Fruit fly (Drosophila melanogaster) whole organism, embryonic: ENCODE results near the gene CG4596.

ENCODE experiments used
- Atf-2 ChIP-seq: fragments of 200-800 bp; sonication (Bioruptor generic); optimal IDR thresholded peaks from 2 replicates; lab custom pipeline; 2016; ENCODE audit warnings: missing biosample characterization, missing genetic modification characterization
- Bgb ChIP-seq: fragments of 200-800 bp; sonication (Bioruptor generic); IDR thresholded peaks from 2 replicates; pipeline ENCODE4 v1.3.6; 2022; ENCODE audit warnings: missing biosample characterization, missing genetic modification characterization; ENCODE audit not compliant: partially characterized antibody
- C15 ChIP-seq: fragments of 200-800 bp; sonication (Bioruptor generic); IDR thresholded peaks from 3 replicates; pipeline ENCODE4 v1.3.6; 2022; ENCODE audit warnings: missing biosample characterization, missing genetic modification characterization
- CG10147 ChIP-seq: fragments of 200-800 bp; sonication (Bioruptor generic); optimal IDR thresholded peaks from 2 replicates; lab custom pipeline; 2019; ENCODE audit warnings: missing biosample characterization, mild to moderate bottlenecking, missing genetic modification characterization, moderate library complexity
- CG11696 ChIP-seq: fragments of 200-800 bp; sonication (Bioruptor generic); IDR thresholded peaks from 2 replicates; pipeline ENCODE4 v1.3.6; 2022; ENCODE audit warnings: missing biosample characterization, missing genetic modification characterization
- CG12155 ChIP-seq: fragments of 200-800 bp; sonication (Bioruptor generic); optimal IDR thresholded peaks from 3 replicates; lab custom pipeline; 2016; ENCODE audit warnings: missing biosample characterization, missing genetic modification characterization
- CG12391 ChIP-seq: fragments of 200-800 bp; sonication (Bioruptor generic); optimal IDR thresholded peaks from 3 replicates; lab custom pipeline; 2018; ENCODE audit warnings: missing biosample characterization, mild to moderate bottlenecking, missing genetic modification characterization, moderate library complexity
- CG13287 ChIP-seq: fragments of 200-800 bp; sonication (Bioruptor generic); IDR thresholded peaks from 2 replicates; pipeline ENCODE4 v1.3.6; 2022; ENCODE audit warnings: missing biosample characterization, missing genetic modification characterization; ENCODE audit not compliant: partially characterized antibody
- CG14014 ChIP-seq: fragments of 200-800 bp; sonication (Bioruptor generic); IDR thresholded peaks from 2 replicates; pipeline ENCODE4 v1.3.6; 2022; ENCODE audit warnings: missing biosample characterization, missing genetic modification characterization
- CG14860 ChIP-seq: fragments of 200-800 bp; sonication (Bioruptor generic); IDR thresholded peaks from 3 replicates; pipeline ENCODE4 v1.3.6; 2022; ENCODE audit warnings: missing biosample characterization, missing genetic modification characterization; ENCODE audit not compliant: partially characterized antibody
- CG17612 ChIP-seq: fragments of 200-800 bp; sonication (Bioruptor generic); IDR thresholded peaks from 2 replicates; pipeline ENCODE4 v1.3.6; 2022; ENCODE audit warnings: missing biosample characterization, missing genetic modification characterization
- CG18619 ChIP-seq: fragments of 200-800 bp; sonication (Bioruptor generic); optimal IDR thresholded peaks from 3 replicates; lab custom pipeline; 2017; ENCODE audit warnings: missing biosample characterization, mild to moderate bottlenecking, missing genetic modification characterization
- CG18764 ChIP-seq: fragments of 200-800 bp; sonication (Bioruptor generic); optimal IDR thresholded peaks from 3 replicates; lab custom pipeline; 2016; ENCODE audit warnings: missing biosample characterization, missing genetic modification characterization
- CG2875 ChIP-seq: fragments of 200-800 bp; sonication (Bioruptor generic); optimal IDR thresholded peaks from 2 replicates; lab custom pipeline; 2017; ENCODE audit warnings: missing biosample characterization, mild to moderate bottlenecking, missing genetic modification characterization, missing genetic modification reagents
- CG34422 ChIP-seq: fragments of 200-800 bp; sonication (Bioruptor generic); IDR thresholded peaks from 3 replicates; pipeline ENCODE4 v1.3.6; 2022; ENCODE audit warnings: missing biosample characterization, missing genetic modification characterization
- CG8944 ChIP-seq: fragments of 200-800 bp; sonication (Bioruptor generic); optimal IDR thresholded peaks from 3 replicates; lab custom pipeline; 2016; ENCODE audit warnings: missing biosample characterization, missing genetic modification characterization
- D ChIP-seq, 2 experiments: fragments of 200-800 bp in 1 of 2; fragments of >200 bp in 1 of 2; sonication (Bioruptor generic) in 1 of 2; optimal IDR thresholded peaks; 2 replicates in 1 of 2; 3 replicates in 1 of 2; lab custom pipeline; 2017; ENCODE audit warnings: mild to moderate bottlenecking in 1 of 2, missing biosample characterization in 1 of 2, missing genetic modification characterization in 1 of 2, missing genetic modification reagents in 1 of 2
- Dek ChIP-seq: fragments of 200-800 bp; sonication (Bioruptor generic); optimal IDR thresholded peaks from 3 replicates; lab custom pipeline; 2019; ENCODE audit warnings: missing biosample characterization, mild to moderate bottlenecking, missing genetic modification characterization, moderate library complexity
- Dip3 ChIP-seq: fragments of 200-800 bp; sonication (Bioruptor generic); optimal IDR thresholded peaks from 3 replicates; lab custom pipeline; 2016; ENCODE audit warnings: missing biosample characterization, missing genetic modification characterization
- Doc3 ChIP-seq: fragments of 200-800 bp; sonication (Bioruptor generic); IDR thresholded peaks from 3 replicates; pipeline ENCODE4 v1.3.6; 2022; ENCODE audit warnings: missing biosample characterization, missing genetic modification characterization; ENCODE audit not compliant: partially characterized antibody
- Drgx ChIP-seq: fragments of 200-800 bp; sonication (Bioruptor generic); IDR thresholded peaks from 2 replicates; pipeline ENCODE4 v1.3.6; 2022; ENCODE audit warnings: missing biosample characterization, missing genetic modification characterization
- Hr3 ChIP-seq: fragments of 200-800 bp; sonication (Bioruptor generic); optimal IDR thresholded peaks from 3 replicates; lab custom pipeline; 2016; ENCODE audit warnings: missing biosample characterization, missing genetic modification characterization
- Hr78 ChIP-seq, 2 experiments: fragments of 200-800 bp in 1 of 2; fragments of >200 bp in 1 of 2; sonication (Bioruptor generic) in 1 of 2; optimal IDR thresholded peaks; 2 replicates each; lab custom pipeline; 2017 to 2019; ENCODE audit warnings: missing biosample characterization in 2 of 2, missing genetic modification characterization in 2 of 2, mild to moderate bottlenecking in 1 of 2, moderate library complexity in 1 of 2
- Mad ChIP-seq: fragments of 200-800 bp; sonication (Bioruptor generic); optimal IDR thresholded peaks from 2 replicates; lab custom pipeline; 2016; ENCODE audit warnings: missing biosample characterization, missing genetic modification characterization
- Ravus ChIP-seq: fragments of 200-800 bp; sonication (Bioruptor generic); IDR thresholded peaks from 2 replicates; pipeline ENCODE4 v1.3.6; 2022; ENCODE audit warnings: missing biosample characterization, missing genetic modification characterization
- al ChIP-seq: fragments of 200-800 bp; sonication (Bioruptor generic); IDR thresholded peaks from 2 replicates; pipeline ENCODE4 v1.3.6; 2022; ENCODE audit warnings: missing biosample characterization, missing genetic modification characterization
- bcd ChIP-seq: fragments of 200-800 bp; sonication (Bioruptor generic); optimal IDR thresholded peaks from 2 replicates; lab custom pipeline; 2017; ENCODE audit warnings: missing biosample characterization, mild to moderate bottlenecking, missing genetic modification characterization
- btn ChIP-seq: fragments of 200-800 bp; sonication (Bioruptor generic); optimal IDR thresholded peaks from 2 replicates; lab custom pipeline; 2016; ENCODE audit warnings: missing biosample characterization, missing genetic modification characterization
- cas ChIP-seq: fragments of 200-800 bp; sonication (Bioruptor generic); IDR thresholded peaks from 2 replicates; pipeline ENCODE4 v1.3.6; 2022; ENCODE audit warnings: missing biosample characterization, missing genetic modification characterization
- chn ChIP-seq: fragments of 200-800 bp; sonication (Bioruptor generic); optimal IDR thresholded peaks from 2 replicates; lab custom pipeline; 2016; ENCODE audit warnings: missing biosample characterization, missing genetic modification characterization
- croc ChIP-seq: fragments of 200-800 bp; sonication (Bioruptor generic); conservative IDR thresholded peaks from 3 replicates; pipeline ENCODE4 v1.3.6; 2022; ENCODE audit warnings: missing biosample characterization, missing genetic modification characterization
- cwo ChIP-seq: fragments of 200-800 bp; sonication (Bioruptor generic); optimal IDR thresholded peaks from 3 replicates; lab custom pipeline; 2017; ENCODE audit warnings: missing biosample characterization, missing genetic modification characterization, mild to moderate bottlenecking, moderate library complexity, missing genetic modification reagents
- dan ChIP-seq: fragments of 200-800 bp; sonication (Bioruptor generic); IDR thresholded peaks from 2 replicates; pipeline ENCODE4 v1.3.6; 2022; ENCODE audit warnings: missing biosample characterization, missing genetic modification characterization
- ems ChIP-seq: fragments of 200-800 bp; sonication (Bioruptor generic); optimal IDR thresholded peaks from 3 replicates; lab custom pipeline; 2016; ENCODE audit warnings: missing biosample characterization, missing genetic modification characterization
- fd96Cb ChIP-seq: fragments of 200-800 bp; sonication (Bioruptor generic); optimal IDR thresholded peaks from 2 replicates; lab custom pipeline; 2018; ENCODE audit warnings: missing biosample characterization, mild to moderate bottlenecking, missing genetic modification characterization, moderate library complexity
- ham ChIP-seq: fragments of 200-800 bp; sonication (Bioruptor generic); IDR thresholded peaks from 2 replicates; pipeline ENCODE4 v1.3.6; 2022; ENCODE audit warnings: missing biosample characterization, missing genetic modification characterization
- jumu ChIP-seq: fragments of 200-800 bp; sonication (Bioruptor generic); optimal IDR thresholded peaks from 3 replicates; lab custom pipeline; 2016; ENCODE audit warnings: missing biosample characterization, missing genetic modification characterization
- ken ChIP-seq: fragments of 200-800 bp; sonication (Bioruptor generic); IDR thresholded peaks from 3 replicates; pipeline ENCODE4 v1.3.6; 2022; ENCODE audit warnings: missing biosample characterization, missing genetic modification characterization
- lmd ChIP-seq: fragments of 200-800 bp; sonication (Bioruptor generic); IDR thresholded peaks from 2 replicates; pipeline ENCODE4 v1.3.6; 2022; ENCODE audit warnings: missing biosample characterization, missing genetic modification characterization
- lov ChIP-seq, 2 experiments: fragments of 200-800 bp in 1 of 2; fragments of >200 bp in 1 of 2; sonication (Bioruptor generic) in 1 of 2; IDR thresholded peaks in 1 of 2; optimal IDR thresholded peaks in 1 of 2; 2 replicates in 1 of 2; 3 replicates in 1 of 2; pipeline versions ENCODE4 v1.3.6 to Lab custom; 2017 to 2022; ENCODE audit warnings: missing biosample characterization in 1 of 2, missing genetic modification characterization in 1 of 2
- mam ChIP-seq: fragments of 200-800 bp; sonication (Bioruptor generic); optimal IDR thresholded peaks from 3 replicates; lab custom pipeline; 2016; ENCODE audit warnings: missing biosample characterization, missing genetic modification characterization
- nerfin-1 ChIP-seq: fragments of 200-800 bp; sonication (Bioruptor generic); optimal IDR thresholded peaks from 3 replicates; lab custom pipeline; 2019; ENCODE audit warnings: missing biosample characterization, mild to moderate bottlenecking, missing genetic modification characterization, moderate library complexity
- odd ChIP-seq: fragments of 200-800 bp; sonication (Bioruptor generic); optimal IDR thresholded peaks from 2 replicates; lab custom pipeline; 2017; ENCODE audit warnings: missing biosample characterization, mild to moderate bottlenecking, missing genetic modification characterization
- peb ChIP-seq: fragments of 200-800 bp; sonication (Bioruptor generic); IDR thresholded peaks from 2 replicates; pipeline ENCODE4 v1.3.6; 2022; ENCODE audit warnings: missing biosample characterization, missing genetic modification characterization
- slbo ChIP-seq: fragments of 200-800 bp; sonication (Bioruptor generic); IDR thresholded peaks from 2 replicates; pipeline ENCODE4 v1.3.6; 2022; ENCODE audit warnings: missing biosample characterization, missing genetic modification characterization
- sr ChIP-seq: fragments of 200-800 bp; sonication (Bioruptor generic); IDR thresholded peaks from 3 replicates; pipeline ENCODE4 v1.3.6; 2022; ENCODE audit warnings: missing biosample characterization, missing genetic modification characterization
- stwl ChIP-seq: fragments of 200-800 bp; sonication (Bioruptor generic); optimal IDR thresholded peaks from 3 replicates; lab custom pipeline; 2018; ENCODE audit warnings: missing biosample characterization, mild to moderate bottlenecking, missing genetic modification characterization, moderate library complexity

The CG4596 gene

DNA sequence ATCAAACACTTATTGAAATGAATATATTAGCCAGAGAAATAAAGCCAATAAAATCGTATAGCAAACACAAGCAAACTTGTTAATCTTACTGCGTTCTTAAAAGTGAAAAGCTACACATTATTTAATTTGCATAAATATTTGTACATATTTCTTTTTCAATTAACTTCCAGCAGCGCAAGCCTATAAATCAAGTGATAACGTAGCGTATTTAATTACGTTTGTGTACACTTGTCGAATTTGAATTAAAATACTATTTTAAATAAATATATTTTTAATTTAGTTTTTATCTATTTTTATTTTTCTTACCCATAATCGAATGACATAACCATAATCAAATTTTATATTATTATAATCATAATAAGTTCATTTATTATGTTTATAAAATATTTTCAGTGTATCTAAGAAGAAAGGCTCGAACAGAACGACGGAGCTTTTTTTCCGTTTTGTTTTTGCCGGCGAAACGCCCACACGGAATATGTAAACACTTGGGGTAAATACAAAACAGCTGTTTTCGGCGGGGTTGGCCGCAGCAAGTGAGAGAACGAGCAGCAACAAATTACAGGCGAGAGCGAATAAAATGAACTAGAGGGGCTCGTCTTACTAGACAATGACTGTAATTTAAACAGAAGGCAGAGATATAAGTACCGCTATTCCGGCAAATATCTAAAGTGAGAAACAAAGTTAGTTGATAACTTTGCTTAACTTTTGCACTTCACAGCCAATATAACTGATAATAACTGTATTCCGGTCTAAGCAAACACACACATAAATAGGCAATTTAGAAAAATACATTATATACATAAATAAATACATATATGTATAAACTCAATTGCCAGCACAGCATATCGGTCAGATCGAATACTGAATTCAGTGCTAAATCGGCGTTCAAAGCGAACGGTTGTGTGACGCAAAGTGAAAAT is 2.9 kb downstream of the CG4596 start, which contains the start of gene Sodh2 (continued):
- TF ChIP-seq CG18619 (GFP tag; lab: Kevin White, UChicago) (peak; percentile 81), Ravus (GFP tag; lab: Robert Waterston, UW) (no peak), fd96Cb (peak; percentile 39), Atf-2 (GFP tag; lab: Kevin White, UChicago) (peak; percentile 11), Bgb (GFP tag; lab: Robert Waterston, UW) (no peak), D (optimal IDR thresholded peaks at IDR 0.05; lab: Kevin White, UChicago) (no peak), D (GFP tag; optimal IDR thresholded peaks at IDR 0.05; lab: Kevin White, UChicago) (peak; percentile 69), CG10147 (GFP tag; lab: Kevin White, UChicago) (peak; percentile 74), CG12391 (tag; lab: Kevin White, UChicago) (peak; percentile 77), bcd (GFP tag; lab: Kevin White, UChicago) (peak; percentile 79), CG11696 (peak; percentile 57), btn (GFP tag; lab: Kevin White, UChicago) (no peak), peb (GFP tag; lab: Robert Waterston, UW) (no peak), nerfin-1 (tag; lab: Kevin White, UChicago) (peak; percentile 57), Dek (tag; lab: Kevin White, UChicago) (peak; percentile 79), Hr78 (GFP tag; optimal IDR thresholded peaks at IDR 0.05; lab: Kevin White, UChicago) (peak in 1 of 2 experiments; percentile 44), stwl (tag; lab: Kevin White, UChicago) (no peak), lov (optimal IDR thresholded peaks at IDR 0.05; lab: Kevin White, UChicago) (no peak), lov (GFP tag; IDR thresholded peaks at IDR 0.05; lab: Robert Waterston, UW) (peak; percentile 5; the same call in 1 of the 3 replicates), ems (GFP tag; lab: Kevin White, UChicago) (peak; percentile 12), chn (peak; percentile 22), sr (GFP tag; lab: Robert Waterston, UW) (peak; percentile 90), jumu (GFP tag; lab: Kevin White, UChicago) (peak; percentile 27), CG2875 (peak; percentile 63), C15 (GFP tag; lab: Robert Waterston, UW) (no peak), Drgx (peak; percentile 91), Dip3 (GFP tag; lab: Kevin White, UChicago) (peak; percentile 78), cas (0 out of 2 replicates have a peak, but pooled peaks have one; percentile 9), CG13287 (GFP tag; lab: Robert Waterston, UW) (peak; percentile 23; the same call in 1 of the 2 replicates), CG18764 (GFP tag; lab: Kevin White, UChicago) (peak; percentile 61), ken (GFP tag; lab: Robert Waterston, UW) (peak; percentile 73), CG12155 (peak; percentile 59), Hr3 (peak; percentile 41), cwo (GFP tag; lab: Kevin White, UChicago) (peak; percentile 87), ham (GFP tag; lab: Robert Waterston, UW) (peak; percentile 34; the same call in 1 of the 2 replicates), CG8944 (GFP tag; lab: Kevin White, UChicago) (peak; percentile 53), CG17612 (GFP tag; lab: Robert Waterston, UW) (peak; percentile 65), al (GFP tag; lab: Robert Waterston, UW) (peak; percentile 62), mam (GFP tag; lab: Kevin White, UChicago) (peak; percentile 84), Mad (peak; percentile 49), Doc3 (no peak), CG14860 (GFP tag; lab: Robert Waterston, UW) (no peak), dan (GFP tag; lab: Robert Waterston, UW) (no peak), lmd (peak; percentile 83), CG14014 (GFP tag; lab: Robert Waterston, UW) (peak; percentile 71), slbo (peak; percentile 84), CG34422 (GFP tag; lab: Robert Waterston, UW) (peak; percentile 87), odd (peak; percentile 85), croc (GFP tag; lab: Robert Waterston, UW) (peak; percentile 15; the same call in 1 of the 3 replicates)
